Worm (Caenorhabditis elegans) whole organism, L4 larva: Measurements from ENCODE around the gene T22F3.8.
"Not testable (repeated sequence)": the region's sequence is repeated elsewhere in the genome, so short reads cannot be mapped to it uniquely, and the experiment has no call there.

Experiments used
- F49E8.2 ChIP-seq: sonication (generic microtip); optimal IDR thresholded peaks from 2 replicates; lab custom pipeline; 2016; ENCODE audit warnings: missing compliant biosample characterization, mild to moderate bottlenecking, missing genetic modification characterization, borderline replicate concordance
- ces-1 ChIP-seq: fragments of 150-350 bp; sonication (generic microtip); optimal IDR thresholded peaks from 4 replicates; lab custom pipeline; 2014; ENCODE audit warnings: missing biosample characterization, missing genetic modification reagents, missing genetic modification characterization
- dmd-6 ChIP-seq: fragments of 200-800 bp; sonication (Bioruptor generic); IDR thresholded peaks from 2 replicates; pipeline ENCODE4 v1.3.6; 2022; ENCODE audit warnings: missing genetic modification reagents, missing genetic modification characterization, missing compliant biosample characterization
- dve-1 ChIP-seq: sonication (generic microtip); optimal IDR thresholded peaks from 2 replicates; lab custom pipeline; 2017; ENCODE audit warnings: antibody characterized with exemption, mild to moderate bottlenecking, missing genetic modification characterization, missing compliant biosample characterization; ENCODE audit not compliant: insufficient read depth
- hlh-30 ChIP-seq: sonication (generic microtip); optimal IDR thresholded peaks from 2 replicates; lab custom pipeline; 2017; ENCODE audit warnings: antibody characterized with exemption, mild to moderate bottlenecking, missing genetic modification characterization, missing compliant biosample characterization; ENCODE audit not compliant: insufficient read depth
- lir-3 ChIP-seq: sonication (generic microtip); optimal IDR thresholded peaks from 2 replicates; lab custom pipeline; 2016; ENCODE audit warnings: mild to moderate bottlenecking, missing genetic modification characterization, missing compliant biosample characterization
- nhr-11 ChIP-seq: fragments of 150-350 bp; optimal IDR thresholded peaks from 2 replicates; lab custom pipeline; 2014; ENCODE audit warnings: missing biosample characterization, missing genetic modification characterization
- pha-4 ChIP-seq, 2 experiments: fragments of 150-350 bp in 1 of 2; fragments of 200-800 bp in 1 of 2; sonication (Bioruptor generic) in 1 of 2; IDR thresholded peaks in 1 of 2; optimal IDR thresholded peaks in 1 of 2; 2 replicates each; pipeline versions ENCODE4 v1.3.6 to Lab custom; 2014 to 2022; ENCODE audit warnings: missing genetic modification characterization in 2 of 2, missing genetic modification reagents in 2 of 2, missing biosample characterization in 1 of 2, missing compliant biosample characterization in 1 of 2
- pqm-1 ChIP-seq: sonication (generic microtip); optimal IDR thresholded peaks from 2 replicates; lab custom pipeline; 2017; ENCODE audit warnings: missing biosample characterization, missing genetic modification characterization
- skn-1 ChIP-seq: fragments of 150-350 bp; optimal IDR thresholded peaks from 2 replicates; lab custom pipeline; 2014; ENCODE audit warnings: missing biosample characterization, missing genetic modification characterization
- snpc-1.2 ChIP-seq: fragments of 200-800 bp; sonication (Bioruptor generic); IDR thresholded peaks from 2 replicates; pipeline ENCODE4 v1.3.6; 2022; ENCODE audit warnings: missing genetic modification reagents, missing genetic modification characterization, missing compliant biosample characterization
- unc-39 ChIP-seq: sonication (generic microtip); optimal IDR thresholded peaks from 2 replicates; lab custom pipeline; 2017; ENCODE audit warnings: missing biosample characterization, missing genetic modification characterization
- unc-62 ChIP-seq, 3 experiments: fragments of 150-350 bp in 1 of 3; sonication (generic microtip); optimal IDR thresholded peaks in 2 of 3; peaks in 1 of 3; 1 replicate in 1 of 3; 2 replicates in 2 of 3; lab custom pipeline; 2014 to 2017; ENCODE audit warnings: missing biosample characterization in 3 of 3, missing genetic modification characterization in 3 of 3, missing genetic modification reagents in 3 of 3, missing genotype in 1 of 3
- zag-1 ChIP-seq: fragments of 150-350 bp; optimal IDR thresholded peaks from 2 replicates; lab custom pipeline; 2014; ENCODE audit warnings: missing biosample characterization, missing genetic modification characterization

- TF ChIP-seq pqm-1; unc-62 (GFP tag; optimal IDR thresholded peaks at IDR 0.05 in 1 of 2; lab: Kevin White, UChicago); unc-62 (tag; optimal IDR thresholded peaks at IDR 0.05; lab: Kevin White, UChicago); dve-1; nhr-11 (tag; lab: Kevin White, UChicago); pha-4 (GFP tag; IDR thresholded peaks at IDR 0.05; lab: Robert Waterston, UW); pha-4 (tag; optimal IDR thresholded peaks at IDR 0.05; lab: Kevin White, UChicago); snpc-1.2; hlh-30; dmd-6 (GFP tag; lab: Robert Waterston, UW); lir-3; zag-1 (tag; lab: Kevin White, UChicago); ces-1 (GFP tag; lab: Kevin White, UChicago); skn-1 (tag; lab: Kevin White, UChicago); F49E8.2 (tag; lab: Kevin White, UChicago); unc-39 (tag; lab: Kevin White, UChicago): not testable (repeated sequence)
Measured at ce11 chrV:3572408-3572807, 32.8 kb downstream of the T22F3.8 start, which contains the start of gene F40C5.1.
